Fruit fly (Drosophila melanogaster): Measurements from ENCODE around the gene CRMP.

dm6 chr3R:5599521-5600360, 28.8 kb downstream of the CRMP start:
- TF ChIP-seq CG5204 (GFP tag; optimal IDR thresholded peaks at IDR 0.05) (no peak), bab1 (GFP tag; optimal IDR thresholded peaks at IDR 0.05) (no peak), tj (GFP tag; optimal IDR thresholded peaks at IDR 0.05) (peak; percentile 8), ovo (GFP tag; optimal IDR thresholded peaks at IDR 0.05) (peak; percentile 4), toe (GFP tag; optimal IDR thresholded peaks at IDR 0.05) (no peak), Clk (GFP tag; optimal IDR thresholded peaks at IDR 0.05) (no peak), Mnt (GFP tag; optimal IDR thresholded peaks at IDR 0.05) (peak; percentile 97), cic (GFP tag; optimal IDR thresholded peaks at IDR 0.05) (peak; percentile 45)

All from whole organism, adult.